Worm (Caenorhabditis elegans): ENCODE measurements around the gene cav-2.

The cav-2 gene

DNA sequence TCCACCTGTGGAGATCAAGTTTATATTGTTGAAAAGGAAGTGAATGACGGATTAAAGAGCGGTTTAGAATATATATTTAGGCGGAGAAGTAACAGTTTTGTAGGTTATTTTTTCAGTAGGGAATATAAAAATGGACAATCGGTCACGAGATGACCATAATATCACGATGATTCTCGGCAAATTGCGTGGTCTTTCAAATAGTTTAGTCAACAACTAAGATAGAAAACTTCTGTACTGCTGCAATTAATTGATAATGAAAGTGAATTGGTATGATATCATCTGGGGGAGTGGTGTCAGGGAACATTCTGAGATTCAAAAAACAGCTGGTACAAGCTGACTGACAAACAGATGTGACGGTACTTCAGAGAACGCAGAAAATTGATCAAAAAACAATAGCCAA lies 51.6 kb downstream of the cav-2 start:
- no peak for TF ChIP-seq bed-3 (GFP tag; optimal IDR thresholded peaks at IDR 0.05)
- no peak for TF ChIP-seq unc-62 (GFP tag; optimal IDR thresholded peaks at IDR 0.05)
- no peak for TF ChIP-seq tbx-8 (GFP tag; optimal IDR thresholded peaks at IDR 0.05)

All from whole organism, mixed stage, embryonic.